Worm (Caenorhabditis elegans): ENCODE results near the gene eif-2Bdelta.

ce11 chrV:9550313-9550712 lies 36.7 kb downstream of the eif-2Bdelta start, which contains the start of gene ehbp-1:
- TF ChIP-seq ceh-34 (tag; optimal IDR thresholded peaks at IDR 0.05) = no peak
- TF ChIP-seq nhr-11 (tag; optimal IDR thresholded peaks at IDR 0.05) = no peak
- TF ChIP-seq ref-2 (tag; optimal IDR thresholded peaks at IDR 0.05) = no peak
- TF ChIP-seq ceh-19 (GFP tag; optimal IDR thresholded peaks at IDR 0.05) = no peak
- no peak for TF ChIP-seq ceh-9 (tag; optimal IDR thresholded peaks at IDR 0.05)
- TF ChIP-seq hlh-15 (tag; optimal IDR thresholded peaks at IDR 0.05) = no peak
- TF ChIP-seq tbx-2 (tag; optimal IDR thresholded peaks at IDR 0.05) = no peak
- TF ChIP-seq hlh-8 (tag; optimal IDR thresholded peaks at IDR 0.05) = no peak
- no peak for TF ChIP-seq elt-4 (tag; optimal IDR thresholded peaks at IDR 0.05)
- TF ChIP-seq odd-2 (tag; optimal IDR thresholded peaks at IDR 0.05) = no peak
- TF ChIP-seq pqm-1 (tag; optimal IDR thresholded peaks at IDR 0.05) = no peak
- no peak for TF ChIP-seq pag-3 (tag; optimal IDR thresholded peaks at IDR 0.05; ENCODE audit: borderline replicate concordance)
- TF ChIP-seq rnt-1 (tag; optimal IDR thresholded peaks at IDR 0.05) = no peak
- TF ChIP-seq pha-4 (tag; optimal IDR thresholded peaks at IDR 0.05) = no peak

Data from whole organism, late embryonic.